In the genomic region with DNA sequence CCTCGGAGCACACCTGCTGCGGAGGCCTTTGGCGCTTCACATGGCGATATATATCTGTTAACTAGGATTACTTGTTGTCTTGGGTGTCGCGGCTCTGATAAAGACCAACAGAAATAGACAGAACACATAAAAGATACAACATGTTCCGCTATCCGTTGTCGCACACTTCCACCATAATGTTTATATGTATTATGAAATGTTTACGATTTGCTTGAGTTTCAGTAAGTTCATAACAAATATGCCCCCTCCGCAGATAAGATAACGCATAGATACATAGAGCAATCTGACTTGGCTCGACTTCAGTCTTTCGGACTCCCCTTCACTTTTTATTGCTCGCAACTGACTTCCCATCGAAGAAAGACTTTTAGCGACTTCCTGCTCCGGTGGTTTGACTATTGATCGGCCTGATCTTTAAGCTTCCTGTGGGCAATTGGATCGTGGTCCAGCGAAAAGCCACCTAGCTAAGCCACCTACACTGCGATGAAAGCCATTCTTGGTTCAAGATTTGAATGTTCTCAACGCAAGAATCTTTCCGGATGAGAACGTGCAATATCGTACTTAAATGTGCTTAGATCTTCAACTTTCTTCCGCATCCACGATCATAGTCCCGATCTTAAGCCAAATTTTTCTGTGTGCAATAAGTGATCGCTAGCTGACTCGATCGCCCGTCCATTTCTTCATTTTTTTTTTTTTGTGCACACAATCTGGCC, we compare ENCODE assay signal across 1 fruit fly cellular context.
TF ChIP-seq lines count a peak whose summit lies in the region.

No protein-coding gene starts in this region.

TF ChIP-seq in whole organism, embryonic, 481 proteins besides CTCF, POLR2A, EP300 and RAD21 (continued from another document):
- TF ChIP-seq CrebB (tag; optimal IDR thresholded peaks at IDR 0.05; lab: Kevin White, UChicago) (peak; percentile 62), dati (GFP tag; IDR thresholded peaks at IDR 0.05; lab: Robert Waterston, UW) (no peak), Lim3 (GFP tag; IDR thresholded peaks at IDR 0.05; lab: Robert Waterston, UW) (0 out of 2 replicates have a peak, but pooled peaks have one; percentile 6), pros (GFP tag; optimal IDR thresholded peaks at IDR 0.05; lab: Kevin White, UChicago) (peak; percentile 7), CG31388 (GFP tag; optimal IDR thresholded peaks at IDR 0.05; lab: Kevin White, UChicago) (no peak), kah (GFP tag; optimal IDR thresholded peaks at IDR 0.05; lab: Kevin White, UChicago) (peak; percentile 48), CG3281 (GFP tag; optimal IDR thresholded peaks at IDR 0.05; lab: Kevin White, UChicago) (peak; percentile 54), dmrt99B (tag; optimal IDR thresholded peaks at IDR 0.05; lab: Kevin White, UChicago) (no peak), CG3065 (GFP tag; optimal IDR thresholded peaks at IDR 0.05; lab: Kevin White, UChicago) (no peak), gem (tag; optimal IDR thresholded peaks at IDR 0.05; lab: Kevin White, UChicago) (peak; percentile 29), CG12071 (GFP tag; optimal IDR thresholded peaks at IDR 0.05; lab: Kevin White, UChicago) (peak; percentile 74), CG2678 (tag; optimal IDR thresholded peaks at IDR 0.05; lab: Kevin White, UChicago) (peak; percentile 67), emc (GFP tag; optimal IDR thresholded peaks at IDR 0.05; lab: Kevin White, UChicago) (no peak), Sox100B (GFP tag; optimal IDR thresholded peaks at IDR 0.05; lab: Kevin White, UChicago) (peak; percentile 20), cg (GFP tag; optimal IDR thresholded peaks at IDR 0.05; lab: Kevin White, UChicago) (peak; percentile 30), pzg (GFP tag; optimal IDR thresholded peaks at IDR 0.05; lab: Kevin White, UChicago) (no peak), Drgx (GFP tag; IDR thresholded peaks at IDR 0.05; lab: Robert Waterston, UW) (peak; percentile 81), CG17385 (GFP tag; optimal IDR thresholded peaks at IDR 0.05; lab: Kevin White, UChicago) (peak; percentile 31), CG11093 (GFP tag; IDR thresholded peaks at IDR 0.05; lab: Robert Waterston, UW) (no peak), CG7556 (GFP tag; optimal IDR thresholded peaks at IDR 0.05; lab: Kevin White, UChicago) (no peak), nau (GFP tag; optimal IDR thresholded peaks at IDR 0.05; lab: Kevin White, UChicago) (peak; percentile 16), CG10366 (GFP tag; IDR thresholded peaks at IDR 0.05; lab: Robert Waterston, UW) (no peak), hth (optimal IDR thresholded peaks at IDR 0.05; lab: Kevin White, UChicago) (no peak), CG12299 (tag; optimal IDR thresholded peaks at IDR 0.05; lab: Kevin White, UChicago) (peak; percentile 49), kni (GFP tag; optimal IDR thresholded peaks at IDR 0.05; lab: Kevin White, UChicago) (no peak), fru (optimal IDR thresholded peaks at IDR 0.05; lab: Kevin White, UChicago) (no peak), CG14710 (tag; optimal IDR thresholded peaks at IDR 0.05; lab: Kevin White, UChicago) (peak; percentile 1), scrt (GFP tag; optimal IDR thresholded peaks at IDR 0.05; lab: Kevin White, UChicago) (peak; percentile 48), nerfin-1 (tag; optimal IDR thresholded peaks at IDR 0.05; lab: Kevin White, UChicago) (peak; percentile 10), CG12219 (GFP tag; optimal IDR thresholded peaks at IDR 0.05; lab: Kevin White, UChicago) (peak; percentile 63), CG6254 (GFP tag; optimal IDR thresholded peaks at IDR 0.05; lab: Kevin White, UChicago) (peak; percentile 49), CG18011 (GFP tag; optimal IDR thresholded peaks at IDR 0.05; lab: Kevin White, UChicago) (no peak), CHES-1-like (GFP tag; optimal IDR thresholded peaks at IDR 0.05; lab: Kevin White, UChicago) (no peak), CG2129 (GFP tag; IDR thresholded peaks at IDR 0.05; lab: Robert Waterston, UW; ENCODE audit: partially characterized antibody) (no peak), ci (GFP tag; IDR thresholded peaks at IDR 0.05; lab: Robert Waterston, UW) (peak; percentile 68; the same call in 1 of the 3 replicates), CG2712 (tag; optimal IDR thresholded peaks at IDR 0.05; lab: Kevin White, UChicago) (peak; percentile 13), aop (GFP tag; IDR thresholded peaks at IDR 0.05; lab: Robert Waterston, UW) (0 out of 2 replicates have a peak, but pooled peaks have one; percentile 23), CG17568 (GFP tag; optimal IDR thresholded peaks at IDR 0.05; lab: Kevin White, UChicago) (peak; percentile 74), MTF-1 (GFP tag; optimal IDR thresholded peaks at IDR 0.05; lab: Kevin White, UChicago; ENCODE audit: borderline replicate concordance) (peak; percentile 45), chinmo (GFP tag; IDR thresholded peaks at IDR 0.05; lab: Robert Waterston, UW; ENCODE audit: partially characterized antibody) (no peak), PHDP (tag; optimal IDR thresholded peaks at IDR 0.05; lab: Kevin White, UChicago) (peak; percentile 41), maf-S (GFP tag; optimal IDR thresholded peaks at IDR 0.05; lab: Kevin White, UChicago) (no peak), CG9876 (GFP tag; optimal IDR thresholded peaks at IDR 0.05; lab: Kevin White, UChicago) (no peak), CG7745 (tag; optimal IDR thresholded peaks at IDR 0.05; lab: Kevin White, UChicago) (peak; percentile 16), CG13894 (tag; optimal IDR thresholded peaks at IDR 0.05; lab: Kevin White, UChicago) (peak; percentile 40), CG17802 (tag; optimal IDR thresholded peaks at IDR 0.05; lab: Kevin White, UChicago) (no peak), sens (GFP tag; lab: Kevin White, UChicago) (peak; percentile 75), cwo (GFP tag; optimal IDR thresholded peaks at IDR 0.05; lab: Kevin White, UChicago) (peak; percentile 19), CG34376 (GFP tag; optimal IDR thresholded peaks at IDR 0.05; lab: Kevin White, UChicago) (peak; percentile 40), insv (GFP tag; optimal IDR thresholded peaks at IDR 0.05; lab: Kevin White, UChicago) (no peak), CG7963 (GFP tag; IDR thresholded peaks at IDR 0.05; lab: Robert Waterston, UW; ENCODE audit: partially characterized antibody) (no peak), ham (GFP tag; IDR thresholded peaks at IDR 0.05; lab: Robert Waterston, UW) (no peak), Xrp1 (GFP tag; IDR thresholded peaks at IDR 0.05; lab: Robert Waterston, UW) (peak; percentile 32; the same call in 1 of the 2 replicates), Fer3 (tag; optimal IDR thresholded peaks at IDR 0.05; lab: Kevin White, UChicago) (peak; percentile 12), CG11504 (tag; optimal IDR thresholded peaks at IDR 0.05; lab: Kevin White, UChicago) (peak; percentile 7), B-H2 (GFP tag; optimal IDR thresholded peaks at IDR 0.05; lab: Kevin White, UChicago) (peak; percentile 34), CG1603 (tag; optimal IDR thresholded peaks at IDR 0.05; lab: Kevin White, UChicago) (peak; percentile 38), sug (tag; optimal IDR thresholded peaks at IDR 0.05; lab: Kevin White, UChicago) (peak; percentile 55), sc (optimal IDR thresholded peaks at IDR 0.05; lab: Kevin White, UChicago) (no peak), sc (GFP tag; optimal IDR thresholded peaks at IDR 0.05; lab: Kevin White, UChicago) (no peak), Kr (GFP tag; optimal IDR thresholded peaks at IDR 0.05; lab: Kevin White, UChicago) (peak; percentile 40), Deaf1 (tag; optimal IDR thresholded peaks at IDR 0.05; lab: Kevin White, UChicago) (no peak), CG8359 (GFP tag; optimal IDR thresholded peaks at IDR 0.05; lab: Kevin White, UChicago; ENCODE audit: borderline replicate concordance) (no peak), lbe (GFP tag; optimal IDR thresholded peaks at IDR 0.05; lab: Kevin White, UChicago) (no peak), gcm (GFP tag; optimal IDR thresholded peaks at IDR 0.05; lab: Kevin White, UChicago) (peak; percentile 45), Ssrp (tag; optimal IDR thresholded peaks at IDR 0.05; lab: Kevin White, UChicago) (no peak), p53 (GFP tag; optimal IDR thresholded peaks at IDR 0.05; lab: Kevin White, UChicago) (no peak), CG10543 (GFP tag; optimal IDR thresholded peaks at IDR 0.05; lab: Kevin White, UChicago) (peak; percentile 24), MESR4 (GFP tag; optimal IDR thresholded peaks at IDR 0.05; lab: Kevin White, UChicago) (no peak), CG18262 (tag; optimal IDR thresholded peaks at IDR 0.05; lab: Kevin White, UChicago) (peak; percentile 4), bsh (GFP tag; optimal IDR thresholded peaks at IDR 0.05; lab: Kevin White, UChicago) (peak in 1 of 2 experiments; percentile 61), sisA (GFP tag; IDR thresholded peaks at IDR 0.05; lab: Robert Waterston, UW) (no peak), Awh (GFP tag; IDR thresholded peaks at IDR 0.05; lab: Robert Waterston, UW) (no peak), pho (GFP tag; optimal IDR thresholded peaks at IDR 0.05; lab: Kevin White, UChicago) (no peak), otp (GFP tag; IDR thresholded peaks at IDR 0.05; lab: Robert Waterston, UW) (peak; percentile 45; the same call in 1 of the 3 replicates), Chrac-16 (GFP tag; optimal IDR thresholded peaks at IDR 0.05; lab: Kevin White, UChicago) (no peak), CG10274 (GFP tag; optimal IDR thresholded peaks at IDR 0.05; lab: Kevin White, UChicago) (peak; percentile 37), gce (GFP tag; IDR thresholded peaks at IDR 0.05; lab: Robert Waterston, UW) (no peak), YL-1 (GFP tag; optimal IDR thresholded peaks at IDR 0.05; lab: Kevin White, UChicago) (peak; percentile 5), HmgZ (tag; optimal IDR thresholded peaks at IDR 0.05; lab: Kevin White, UChicago) (peak; percentile 24), Pdp1 (GFP tag; optimal IDR thresholded peaks at IDR 0.05; lab: Kevin White, UChicago) (peak in 1 of 2 experiments; percentile 65), Rfx (GFP tag; IDR thresholded peaks at IDR 0.05; lab: Robert Waterston, UW) (no peak), CG8290 (GFP tag; optimal IDR thresholded peaks at IDR 0.05; lab: Kevin White, UChicago) (no peak), CG8290 (tag; optimal IDR thresholded peaks at IDR 0.05; lab: Kevin White, UChicago) (peak in 1 of 2 experiments; percentile 57), CG12769 (tag; optimal IDR thresholded peaks at IDR 0.05; lab: Kevin White, UChicago) (peak; percentile 52), CG15514 (GFP tag; optimal IDR thresholded peaks at IDR 0.05; lab: Kevin White, UChicago) (peak; percentile 13), CG7928 (GFP tag; optimal IDR thresholded peaks at IDR 0.05; lab: Kevin White, UChicago) (no peak), Med (GFP tag; lab: Kevin White, UChicago) (peak; percentile 72), CG1233 (GFP tag; optimal IDR thresholded peaks at IDR 0.05; lab: Kevin White, UChicago) (peak; percentile 18), Opbp (GFP tag; IDR thresholded peaks at IDR 0.05; lab: Robert Waterston, UW; ENCODE audit: partially characterized antibody) (no peak), Atf6 (GFP tag; IDR thresholded peaks at IDR 0.05; lab: Robert Waterston, UW) (peak; percentile 31; the same call in 1 of the 2 replicates), dm (GFP tag; optimal IDR thresholded peaks at IDR 0.05; lab: Kevin White, UChicago) (no peak), dmrt11E (tag; optimal IDR thresholded peaks at IDR 0.05; lab: Kevin White, UChicago) (peak; percentile 10), CG43689 (GFP tag; IDR thresholded peaks at IDR 0.05; lab: Robert Waterston, UW) (no peak), Hmr (GFP tag; optimal IDR thresholded peaks at IDR 0.05; lab: Kevin White, UChicago) (peak; percentile 34), hkb (optimal IDR thresholded peaks at IDR 0.05; lab: Kevin White, UChicago) (no peak), hkb (GFP tag; IDR thresholded peaks at IDR 0.05; lab: Robert Waterston, UW) (peak; percentile 46), zen2 (GFP tag; IDR thresholded peaks at IDR 0.05; lab: Robert Waterston, UW; ENCODE audit: partially characterized antibody) (0 out of 3 replicates have a peak, but pooled peaks have one; percentile 28), CG3407 (GFP tag; optimal IDR thresholded peaks at IDR 0.05; lab: Kevin White, UChicago) (peak; percentile 20), Asciz (GFP tag; optimal IDR thresholded peaks at IDR 0.05; lab: Kevin White, UChicago) (peak; percentile 48), her (GFP tag; optimal IDR thresholded peaks at IDR 0.05; lab: Kevin White, UChicago) (no peak), CG4617 (GFP tag; optimal IDR thresholded peaks at IDR 0.05; lab: Kevin White, UChicago; ENCODE audit: borderline replicate concordance) (no peak), ATbp (GFP tag; optimal IDR thresholded peaks at IDR 0.05; lab: Kevin White, UChicago) (peak; percentile 77), Meics (GFP tag; optimal IDR thresholded peaks at IDR 0.05; lab: Kevin White, UChicago) (peak; percentile 40), Hey (tag; optimal IDR thresholded peaks at IDR 0.05; lab: Kevin White, UChicago) (peak; percentile 26), odd (GFP tag; optimal IDR thresholded peaks at IDR 0.05; lab: Kevin White, UChicago) (peak; percentile 67)
